Worm (Caenorhabditis elegans) whole organism, young adult: ENCODE results near the gene egl-15.

Experiments used
- B0261.1 ChIP-seq: sonication (generic microtip); optimal IDR thresholded peaks from 2 replicates; lab custom pipeline; 2016; ENCODE audit warnings: mild to moderate bottlenecking, missing genetic modification characterization, moderate library complexity, missing compliant biosample characterization
- F37B4.10 ChIP-seq: fragments of 200-800 bp; sonication (Bioruptor generic); IDR thresholded peaks from 2 replicates; pipeline ENCODE4 v1.3.6; 2022; ENCODE audit warnings: missing genetic modification characterization, missing compliant biosample characterization
- F52B5.7 ChIP-seq: sonication (generic microtip); optimal IDR thresholded peaks from 2 replicates; lab custom pipeline; 2016; ENCODE audit warnings: mild to moderate bottlenecking, missing genetic modification characterization, missing compliant biosample characterization
- F57A8.1 ChIP-seq: fragments of 200-800 bp; sonication (Bioruptor generic); optimal IDR thresholded peaks from 2 replicates; lab custom pipeline; 2018; ENCODE audit warnings: mild to moderate bottlenecking, missing genetic modification characterization, moderate library complexity, missing compliant biosample characterization
- F57C9.4 ChIP-seq: sonication (generic microtip); optimal IDR thresholded peaks from 2 replicates; lab custom pipeline; 2017; ENCODE audit warnings: mild to moderate bottlenecking, missing genetic modification characterization, missing compliant biosample characterization
- T07F8.4 ChIP-seq: sonication (generic microtip); optimal IDR thresholded peaks from 2 replicates; lab custom pipeline; 2016; ENCODE audit warnings: mild to moderate bottlenecking, missing genetic modification characterization, moderate library complexity, missing compliant biosample characterization
- Y53G8AR.9 ChIP-seq: fragments of 200-800 bp; sonication (Bioruptor generic); conservative IDR thresholded peaks from 2 replicates; pipeline ENCODE4 v1.3.6; 2022; ENCODE audit warnings: missing genetic modification reagents, missing genetic modification characterization, missing compliant biosample characterization
- ama-1 ChIP-seq, 3 experiments: fragments of 150-350 bp in 1 of 3; sonication (generic microtip) in 2 of 3; optimal IDR thresholded peaks; 2 replicates each; lab custom pipeline; 2014 to 2018; ENCODE audit warnings: missing biosample characterization in 2 of 3, missing genetic modification characterization in 2 of 3, missing genetic modification reagents in 2 of 3
- aptf-2 ChIP-seq: fragments of 200-800 bp; sonication (Bioruptor generic); conservative IDR thresholded peaks from 2 replicates; pipeline ENCODE4 v1.3.6; 2022; ENCODE audit warnings: missing genetic modification reagents, missing genetic modification characterization, missing compliant biosample characterization
- bed-1 ChIP-seq: fragments of 200-800 bp; sonication (Bioruptor generic); IDR thresholded peaks from 2 replicates; pipeline ENCODE4 v1.3.6; 2022; ENCODE audit warnings: missing genetic modification reagents, missing genetic modification characterization, missing compliant biosample characterization
- bed-2 ChIP-seq: fragments of 200-800 bp; sonication (Bioruptor generic); IDR thresholded peaks from 2 replicates; pipeline ENCODE4 v1.3.6; 2022; ENCODE audit warnings: missing genetic modification reagents, missing genetic modification characterization, missing compliant biosample characterization
- cebp-2 ChIP-seq: fragments of 200-800 bp; sonication (Bioruptor generic); IDR thresholded peaks from 2 replicates; pipeline ENCODE4 v1.3.6; 2022; ENCODE audit warnings: missing genetic modification characterization, missing compliant biosample characterization
- ceh-40 ChIP-seq: fragments of 200-800 bp; sonication (Bioruptor generic); IDR thresholded peaks from 2 replicates; pipeline ENCODE4 v1.3.6; 2022; ENCODE audit warnings: missing genetic modification characterization, missing compliant biosample characterization
- dox-1 ChIP-seq: fragments of 200-800 bp; sonication (Bioruptor generic); IDR thresholded peaks from 2 replicates; pipeline ENCODE4 v1.3.6; 2022; ENCODE audit warnings: missing genetic modification reagents, missing genetic modification characterization, missing compliant biosample characterization
- egl-44 ChIP-seq: fragments of 200-800 bp; sonication (Bioruptor generic); IDR thresholded peaks from 2 replicates; pipeline ENCODE4 v1.3.6; 2022; ENCODE audit warnings: missing genetic modification reagents, missing genetic modification characterization, missing compliant biosample characterization
- egrh-3 ChIP-seq: fragments of 200-800 bp; sonication (Bioruptor generic); IDR thresholded peaks from 2 replicates; pipeline ENCODE4 v1.3.6; 2022; ENCODE audit warnings: missing genetic modification reagents, missing genetic modification characterization, missing compliant biosample characterization
- ekl-4 ChIP-seq: fragments of 200-800 bp; sonication (Bioruptor generic); IDR thresholded peaks from 2 replicates; pipeline ENCODE4 v1.3.6; 2022; ENCODE audit warnings: missing genetic modification reagents, missing genetic modification characterization, missing compliant biosample characterization
- fkh-3 ChIP-seq: sonication (generic microtip); optimal IDR thresholded peaks from 2 replicates; lab custom pipeline; 2016; ENCODE audit warnings: mild to moderate bottlenecking, missing genetic modification characterization, missing compliant biosample characterization
- gei-17 ChIP-seq: fragments of 200-800 bp; sonication (Bioruptor generic); optimal IDR thresholded peaks from 2 replicates; lab custom pipeline; 2018; ENCODE audit warnings: mild to moderate bottlenecking, missing genetic modification characterization, missing compliant biosample characterization
- hmg-1.2 ChIP-seq: fragments of 200-800 bp; sonication (Bioruptor generic); IDR thresholded peaks from 2 replicates; pipeline ENCODE4 v1.3.6; 2022; ENCODE audit warnings: missing genetic modification reagents, missing genetic modification characterization, missing compliant biosample characterization
- hmg-20 ChIP-seq: fragments of 200-800 bp; sonication (Bioruptor generic); IDR thresholded peaks from 2 replicates; pipeline ENCODE4 v1.3.6; 2022; ENCODE audit warnings: missing genetic modification reagents, missing genetic modification characterization, missing compliant biosample characterization
- hrde-1 ChIP-seq: sonication (generic microtip); optimal IDR thresholded peaks from 2 replicates; lab custom pipeline; 2016; ENCODE audit warnings: missing genetic modification characterization, mild to moderate bottlenecking, missing compliant biosample characterization, moderate library complexity, missing genotype, missing genetic modification reagents, borderline replicate concordance
- let-526 ChIP-seq: fragments of 200-800 bp; sonication (Bioruptor generic); IDR thresholded peaks from 2 replicates; pipeline ENCODE4 v1.3.6; 2022; ENCODE audit warnings: missing genetic modification reagents, missing genetic modification characterization, missing compliant biosample characterization
- let-607 ChIP-seq, 2 experiments: fragments of 200-800 bp in 1 of 2; sonication (Bioruptor generic) in 1 of 2; sonication (generic microtip) in 1 of 2; optimal IDR thresholded peaks; 2 replicates each; lab custom pipeline; 2016 to 2018; ENCODE audit warnings: mild to moderate bottlenecking in 2 of 2, missing compliant biosample characterization in 2 of 2, missing genetic modification characterization in 2 of 2, moderate library complexity in 2 of 2, missing genotype in 1 of 2
- lin-26 ChIP-seq: fragments of 200-800 bp; sonication (Bioruptor generic); IDR thresholded peaks from 2 replicates; pipeline ENCODE4 v1.3.6; 2022; ENCODE audit warnings: missing genetic modification reagents, missing genetic modification characterization, missing compliant biosample characterization
- lin-54 ChIP-seq: fragments of 200-800 bp; sonication (Bioruptor generic); optimal IDR thresholded peaks from 2 replicates; lab custom pipeline; 2018; ENCODE audit warnings: mild to moderate bottlenecking, missing genetic modification characterization, missing compliant biosample characterization
- lsl-1 ChIP-seq: fragments of 200-800 bp; sonication (Bioruptor generic); optimal IDR thresholded peaks from 2 replicates; lab custom pipeline; 2018; ENCODE audit warnings: mild to moderate bottlenecking, missing genetic modification characterization, moderate library complexity, missing compliant biosample characterization
- lsy-27 ChIP-seq: sonication (generic microtip); optimal IDR thresholded peaks from 2 replicates; lab custom pipeline; 2017; ENCODE audit warnings: missing genetic modification characterization, mild to moderate bottlenecking, missing compliant biosample characterization, antibody characterized with exemption, missing genotype, borderline replicate concordance; ENCODE audit not compliant: insufficient read depth
- madf-3 ChIP-seq: fragments of 200-800 bp; sonication (Bioruptor generic); IDR thresholded peaks from 2 replicates; pipeline ENCODE4 v1.3.6; 2022; ENCODE audit warnings: missing genetic modification reagents, missing genetic modification characterization, missing compliant biosample characterization
- nhr-179 ChIP-seq: sonication (generic microtip); optimal IDR thresholded peaks from 2 replicates; lab custom pipeline; 2016; ENCODE audit warnings: mild to moderate bottlenecking, missing genetic modification characterization, missing compliant biosample characterization
- nhr-80 ChIP-seq: sonication (generic microtip); optimal IDR thresholded peaks from 2 replicates; lab custom pipeline; 2016; ENCODE audit warnings: missing genetic modification characterization, missing compliant biosample characterization
- pbrm-1 ChIP-seq: fragments of 200-800 bp; sonication (Bioruptor generic); IDR thresholded peaks from 2 replicates; pipeline ENCODE4 v1.3.6; 2022; ENCODE audit warnings: missing genetic modification reagents, missing genetic modification characterization, missing compliant biosample characterization
- rec-8 ChIP-seq, 2 experiments: sonication (generic microtip); optimal IDR thresholded peaks; 2 replicates each; lab custom pipeline; 2016; ENCODE audit warnings: mild to moderate bottlenecking in 2 of 2, missing genetic modification characterization in 2 of 2, missing genetic modification reagents in 2 of 2, missing genotype in 2 of 2, missing biosample characterization in 1 of 2, missing compliant biosample characterization in 1 of 2, moderate library complexity in 1 of 2
- snpc-1.1 ChIP-seq: sonication (generic microtip); optimal IDR thresholded peaks from 2 replicates; lab custom pipeline; 2017; ENCODE audit warnings: missing genetic modification characterization, mild to moderate bottlenecking, missing compliant biosample characterization, antibody characterized with exemption, moderate library complexity, missing genotype, missing genetic modification reagents; ENCODE audit not compliant: insufficient read depth
- tbx-9 ChIP-seq: sonication (generic microtip); optimal IDR thresholded peaks from 2 replicates; lab custom pipeline; 2016; ENCODE audit warnings: borderline replicate concordance, missing genetic modification characterization, inconsistent platforms, missing compliant biosample characterization
- tlf-1 ChIP-seq: fragments of 200-800 bp; sonication (Bioruptor generic); optimal IDR thresholded peaks from 2 replicates; lab custom pipeline; 2018; ENCODE audit warnings: mild to moderate bottlenecking, missing genetic modification characterization, missing compliant biosample characterization
- zfh-2 ChIP-seq: fragments of 200-800 bp; sonication (Bioruptor generic); conservative IDR thresholded peaks from 2 replicates; pipeline ENCODE4 v1.3.6; 2022; ENCODE audit warnings: missing genetic modification reagents, missing genetic modification characterization, missing compliant biosample characterization
- ztf-18 ChIP-seq: sonication (generic microtip); optimal IDR thresholded peaks from 2 replicates; lab custom pipeline; 2016; ENCODE audit warnings: missing genotype, mild to moderate bottlenecking, missing genetic modification characterization, missing compliant biosample characterization
- ztf-25 ChIP-seq: fragments of 200-800 bp; sonication (Bioruptor generic); IDR thresholded peaks from 2 replicates; pipeline ENCODE4 v1.3.6; 2022; ENCODE audit warnings: missing genetic modification reagents, missing genetic modification characterization, missing compliant biosample characterization

The egl-15 gene

DNA sequence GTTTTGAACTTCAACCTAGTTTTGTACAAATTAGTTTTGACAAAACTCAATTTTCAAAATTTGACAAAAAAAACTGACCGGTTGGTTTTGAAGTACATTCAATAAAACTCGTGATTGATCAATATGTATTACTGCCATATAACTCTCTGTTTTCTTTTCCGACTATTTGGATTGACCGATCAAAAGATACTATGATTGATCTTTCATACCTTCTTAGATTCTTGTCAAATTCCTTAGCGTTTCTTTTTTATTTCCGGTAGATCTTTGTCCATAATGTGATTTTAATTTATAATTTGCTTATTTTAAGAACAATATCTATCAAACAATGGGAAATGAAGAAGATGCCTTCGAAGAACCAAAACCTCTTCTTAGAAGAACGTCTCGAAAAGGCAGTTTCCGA is 3.9 kb upstream of the egl-15 start, which contains the start of gene F58A3.3:
F58A3.3 (plus strand) TSS at position 301 of the 400 bp plus-strand sequence.
- TF ChIP-seq F57A8.1 (GFP tag; lab: Kevin White, UChicago) (no peak), cebp-2 (GFP tag; lab: Robert Waterston, UW) (no peak), Y53G8AR.9 (no peak), zfh-2 (GFP tag; lab: Robert Waterston, UW) (no peak), fkh-3 (tag; lab: Kevin White, UChicago) (no peak), dox-1 (no peak), F57C9.4 (tag; lab: Kevin White, UChicago) (no peak), aptf-2 (GFP tag; lab: Robert Waterston, UW) (no peak), lin-26 (GFP tag; lab: Robert Waterston, UW) (no peak), tlf-1 (GFP tag; lab: Kevin White, UChicago) (no peak), ekl-4 (GFP tag; lab: Robert Waterston, UW) (no peak), ztf-25 (no peak), lsy-27 (no peak), hmg-1.2 (GFP tag; lab: Robert Waterston, UW) (no peak), madf-3 (GFP tag; lab: Robert Waterston, UW) (no peak), nhr-179 (tag; lab: Kevin White, UChicago) (no peak), T07F8.4 (tag; lab: Kevin White, UChicago) (no peak)

DNA sequence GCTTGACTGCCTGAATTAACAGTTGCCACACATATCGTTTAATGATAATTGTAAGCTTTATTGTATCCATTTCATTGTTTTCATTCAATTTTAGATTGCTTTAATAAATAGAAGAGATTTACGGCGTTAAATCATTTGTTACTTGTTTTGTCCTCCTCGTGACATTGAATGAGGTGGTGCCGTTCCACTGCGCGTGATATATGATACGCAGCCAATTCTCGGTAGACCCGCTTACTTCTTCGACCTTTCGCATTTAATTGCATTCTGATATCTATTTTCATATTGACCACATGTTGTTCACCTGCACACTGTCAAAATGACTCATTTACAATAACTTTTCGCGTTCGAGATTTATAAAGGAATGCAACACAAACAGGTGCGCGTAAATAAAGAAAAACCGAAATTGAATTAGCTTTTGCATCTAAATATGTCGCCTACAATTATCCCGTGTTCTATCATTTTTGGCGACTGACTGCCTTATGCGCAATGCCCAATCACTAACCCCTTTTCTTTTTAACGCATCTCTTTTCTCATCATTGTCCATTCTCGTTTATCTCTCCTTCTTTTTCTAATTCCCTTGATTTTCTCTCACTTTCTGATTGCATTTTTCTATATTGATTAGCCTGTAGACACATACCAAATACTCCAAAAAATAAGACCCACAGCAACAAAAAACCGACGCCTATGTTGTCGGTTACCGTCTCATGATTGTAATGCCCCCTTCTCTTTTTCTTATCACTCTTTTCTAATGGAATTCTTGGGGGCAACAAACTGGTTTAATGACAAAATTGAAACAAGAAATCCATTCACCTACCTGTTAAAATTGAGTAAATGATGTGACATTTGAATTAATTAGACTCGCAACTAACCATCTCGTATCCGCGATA is 1.6 kb upstream of the egl-15 start:
- TF ChIP-seq F37B4.10 (no peak), let-526 (no peak), lin-54 (GFP tag; lab: Kevin White, UChicago) (no peak), bed-1 (GFP tag; lab: Robert Waterston, UW) (no peak)

DNA sequence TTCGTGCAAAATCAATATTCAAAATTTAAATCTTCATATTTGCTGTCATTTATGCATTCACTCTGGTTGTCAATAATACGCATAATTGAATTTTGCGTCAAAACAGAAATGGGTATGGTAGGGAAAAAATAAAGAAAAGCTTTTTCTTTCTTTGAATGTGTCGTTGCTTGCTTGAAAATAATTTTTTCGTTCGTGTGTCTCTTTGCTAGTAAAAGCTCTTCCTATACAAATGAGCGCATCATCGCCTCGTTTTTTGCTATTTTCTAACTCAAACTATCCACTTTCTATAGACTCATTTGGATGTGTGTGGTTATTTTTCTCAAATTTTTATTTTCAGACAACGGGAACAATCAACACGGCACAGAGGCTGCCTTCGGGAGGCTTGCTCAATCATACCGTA is 12.4 kb downstream of the egl-15 start, which contains the start of gene ldb-1:
ldb-1 (plus strand) TSS at position 301 of the 400 bp plus-strand sequence.
- TF ChIP-seq ama-1 (optimal IDR thresholded peaks at IDR 0.05; lab: Kevin White, UChicago) (no peak), ama-1 (GFP tag; optimal IDR thresholded peaks at IDR 0.05; lab: Kevin White, UChicago) (no peak), egrh-3 (GFP tag; lab: Robert Waterston, UW) (no peak), let-607 (tag; optimal IDR thresholded peaks at IDR 0.05; lab: Kevin White, UChicago) (no peak), tlf-1 (GFP tag; lab: Kevin White, UChicago) (no peak)

DNA sequence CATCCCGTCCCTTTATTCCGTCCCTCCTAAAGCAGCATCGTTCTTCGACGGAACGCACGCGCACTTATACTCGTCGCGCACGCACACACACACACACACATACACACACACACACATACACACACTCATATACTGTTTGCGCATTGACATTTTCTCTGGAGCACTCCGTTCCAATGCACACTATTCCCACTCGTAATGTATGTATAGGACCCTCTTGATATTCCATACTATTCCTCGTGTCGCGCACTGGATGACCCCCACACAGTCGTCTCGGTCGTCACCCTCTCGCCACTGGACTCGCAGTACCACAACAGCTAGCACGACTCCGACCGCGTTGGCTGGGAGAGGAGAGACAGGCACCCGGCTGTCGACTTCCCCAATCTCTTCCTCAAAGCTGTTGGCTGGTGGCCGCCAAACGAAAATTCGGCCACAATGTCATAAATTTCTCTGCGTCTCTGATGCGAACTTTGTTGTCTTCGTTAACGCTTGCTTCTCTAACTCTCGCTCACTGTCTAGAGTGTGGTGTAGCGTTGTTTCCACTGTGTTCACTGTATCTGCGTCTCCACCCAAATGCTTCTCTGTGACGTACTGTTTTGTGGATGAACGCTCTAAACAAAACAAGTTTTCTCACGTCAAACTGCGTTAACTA is 15.0 kb downstream of the egl-15 start:
- TF ChIP-seq F57A8.1 (GFP tag; lab: Kevin White, UChicago) (peak; percentile 9), bed-2 (no peak), F57C9.4 (tag; lab: Kevin White, UChicago) (no peak), fkh-3 (tag; lab: Kevin White, UChicago) (no peak), cebp-2 (GFP tag; lab: Robert Waterston, UW) (no peak), madf-3 (GFP tag; lab: Robert Waterston, UW) (no peak), egl-44 (no peak), snpc-1.1 (tag; lab: Kevin White, UChicago) (no peak), rec-8 (tag; optimal IDR thresholded peaks at IDR 0.05; lab: Kevin White, UChicago) (peak in 1 of 2 experiments; percentile 52), ztf-18 (tag; lab: Kevin White, UChicago) (peak; percentile 55), ceh-40 (GFP tag; lab: Robert Waterston, UW) (no peak), ekl-4 (GFP tag; lab: Robert Waterston, UW) (peak; percentile 75), F52B5.7 (tag; lab: Kevin White, UChicago) (peak; percentile 31), gei-17 (GFP tag; lab: Kevin White, UChicago) (peak; percentile 74), hrde-1 (tag; lab: Kevin White, UChicago) (no peak), hmg-20 (GFP tag; lab: Robert Waterston, UW) (peak; percentile 31), lsl-1 (GFP tag; lab: Kevin White, UChicago) (no peak), B0261.1 (tag; lab: Kevin White, UChicago) (no peak), tbx-9 (tag; lab: Kevin White, UChicago) (no peak), pbrm-1 (GFP tag; lab: Robert Waterston, UW) (peak; percentile 63), nhr-80 (tag; lab: Kevin White, UChicago) (peak; percentile 78)
